Fruit fly (Drosophila melanogaster): Measurements from ENCODE around the gene CG5877.

Gene CG5877

dm6 chrX:15305975-15306909 is 13.4 kb downstream of the CG5877 start:
- TF ChIP-seq CG32121 (GFP tag; IDR thresholded peaks at IDR 0.05) (peak; percentile 59), CG17806 (tag; optimal IDR thresholded peaks at IDR 0.05) (no peak), CG15710 (tag; optimal IDR thresholded peaks at IDR 0.05) (no peak), CG10348 (GFP tag; IDR thresholded peaks at IDR 0.05) (no peak), Snoo (tag; optimal IDR thresholded peaks at IDR 0.05) (peak; percentile 21), CG4496 (GFP tag; IDR thresholded peaks at IDR 0.05) (peak; percentile 74), CG8301 (tag; optimal IDR thresholded peaks at IDR 0.05) (no peak), D1 (tag; optimal IDR thresholded peaks at IDR 0.05) (no peak), CG9948 (tag; optimal IDR thresholded peaks at IDR 0.05) (no peak), EcR (GFP tag; optimal IDR thresholded peaks at IDR 0.05) (peak; percentile 60), CG8159 (tag; optimal IDR thresholded peaks at IDR 0.05) (peak; percentile 0), CG34367 (tag; optimal IDR thresholded peaks at IDR 0.05) (peak; percentile 11), CG14655 (GFP tag; optimal IDR thresholded peaks at IDR 0.05) (no peak), rn (GFP tag; IDR thresholded peaks at IDR 0.05) (no peak), CG12605 (GFP tag; IDR thresholded peaks at IDR 0.05) (no peak), gl (tag; optimal IDR thresholded peaks at IDR 0.05) (no peak), Ets98B (GFP tag; IDR thresholded peaks at IDR 0.05) (peak; percentile 54; the same call in 1 of the 2 replicates), CG13204 (GFP tag; optimal IDR thresholded peaks at IDR 0.05) (peak; percentile 66), Pif1A (GFP tag; optimal IDR thresholded peaks at IDR 0.05) (peak; percentile 14), fd96Ca (GFP tag; IDR thresholded peaks at IDR 0.05) (peak; percentile 62; the same call in 2 of the 3 replicates), Pif1B (GFP tag; optimal IDR thresholded peaks at IDR 0.05) (no peak)

dm6 chrX:15307485-15308138 is 14.8 kb downstream of the CG5877 start:
- TF ChIP-seq D1 (tag; optimal IDR thresholded peaks at IDR 0.05) (no peak), Ets98B (GFP tag; IDR thresholded peaks at IDR 0.05) (no peak), rn (GFP tag; IDR thresholded peaks at IDR 0.05) (no peak), CG8301 (tag; optimal IDR thresholded peaks at IDR 0.05) (no peak), CG14655 (GFP tag; optimal IDR thresholded peaks at IDR 0.05) (no peak), CG9948 (tag; optimal IDR thresholded peaks at IDR 0.05) (no peak), CG4496 (GFP tag; IDR thresholded peaks at IDR 0.05) (no peak), CG15710 (tag; optimal IDR thresholded peaks at IDR 0.05) (no peak), fd96Ca (GFP tag; IDR thresholded peaks at IDR 0.05) (no peak), EcR (GFP tag; optimal IDR thresholded peaks at IDR 0.05) (no peak), Snoo (tag; optimal IDR thresholded peaks at IDR 0.05) (no peak)

- TF ChIP-seq CG8301 (tag; optimal IDR thresholded peaks at IDR 0.05) (no peak), CG32121 (GFP tag; IDR thresholded peaks at IDR 0.05) (0 out of 2 replicates have a peak, but pooled peaks have one; percentile 21), CG8159 (tag; optimal IDR thresholded peaks at IDR 0.05) (no peak), CG17806 (tag; optimal IDR thresholded peaks at IDR 0.05) (no peak)
Measured at dm6 chrX:15308456-15308954, 15.7 kb downstream of the CG5877 start.

- no peak for TF ChIP-seq CG8301 (tag; optimal IDR thresholded peaks at IDR 0.05)
- no peak for TF ChIP-seq CG32121 (GFP tag; IDR thresholded peaks at IDR 0.05)
- TF ChIP-seq D1 (tag; optimal IDR thresholded peaks at IDR 0.05) = no peak
- no peak for TF ChIP-seq gl (tag; optimal IDR thresholded peaks at IDR 0.05)
- TF ChIP-seq CG34367 (tag; optimal IDR thresholded peaks at IDR 0.05) = no peak
- TF ChIP-seq Pif1A (GFP tag; optimal IDR thresholded peaks at IDR 0.05) = no peak
Measured at dm6 chrX:15309918-15310317, 17.1 kb downstream of the CG5877 start.

- TF ChIP-seq CG4496 (GFP tag; IDR thresholded peaks at IDR 0.05) = peak; percentile 77
- peak; percentile 77 for TF ChIP-seq CG8159 (tag; optimal IDR thresholded peaks at IDR 0.05)
- TF ChIP-seq EcR (GFP tag; optimal IDR thresholded peaks at IDR 0.05) = no peak
- TF ChIP-seq CG32121 (GFP tag; IDR thresholded peaks at IDR 0.05) = peak; percentile 48; the same call in 1 of the 2 replicates
- TF ChIP-seq CG9948 (tag; optimal IDR thresholded peaks at IDR 0.05) = peak; percentile 56
- no peak; the same call in 1 of the 2 replicates for TF ChIP-seq Ets98B (GFP tag; IDR thresholded peaks at IDR 0.05)
- TF ChIP-seq CG14655 (GFP tag; optimal IDR thresholded peaks at IDR 0.05) = peak; percentile 77
- peak; percentile 66 for TF ChIP-seq Snoo (tag; optimal IDR thresholded peaks at IDR 0.05)
- TF ChIP-seq CG34367 (tag; optimal IDR thresholded peaks at IDR 0.05) = peak; percentile 32
- TF ChIP-seq Pif1A (GFP tag; optimal IDR thresholded peaks at IDR 0.05) = peak; percentile 14
- TF ChIP-seq CG8301 (tag; optimal IDR thresholded peaks at IDR 0.05) = peak; percentile 54
- TF ChIP-seq D1 (tag; optimal IDR thresholded peaks at IDR 0.05) = no peak
- peak; percentile 13; the same call in 1 of the 3 replicates for TF ChIP-seq fd96Ca (GFP tag; IDR thresholded peaks at IDR 0.05)
- TF ChIP-seq CG13204 (GFP tag; optimal IDR thresholded peaks at IDR 0.05) = peak; percentile 12
- TF ChIP-seq CG15710 (tag; optimal IDR thresholded peaks at IDR 0.05) = peak; percentile 61
- TF ChIP-seq gl (tag; optimal IDR thresholded peaks at IDR 0.05) = no peak
- peak; percentile 30; the same call in 1 of the 2 replicates for TF ChIP-seq CG12605 (GFP tag; IDR thresholded peaks at IDR 0.05)
- no peak for TF ChIP-seq CG10348 (GFP tag; IDR thresholded peaks at IDR 0.05)
- TF ChIP-seq CG17806 (tag; optimal IDR thresholded peaks at IDR 0.05) = peak; percentile 42
- no peak for TF ChIP-seq Pif1B (GFP tag; optimal IDR thresholded peaks at IDR 0.05)
- 0 out of 2 replicates have a peak, but pooled peaks have one; percentile 11 for TF ChIP-seq rn (GFP tag; IDR thresholded peaks at IDR 0.05)
Measured at dm6 chrX:15312074-15312881, 19.4 kb downstream of the CG5877 start.

All from whole organism, pupa.